Worm (Caenorhabditis elegans) whole organism, L2 larva: Measurements from ENCODE around the gene B0361.4.

Source experiments
- alr-1 ChIP-seq: fragments of 150-350 bp; optimal IDR thresholded peaks from 2 replicates; lab custom pipeline; 2014; ENCODE audit warnings: missing biosample characterization, missing genetic modification characterization
- ama-1 ChIP-seq: fragments of 150-350 bp; optimal IDR thresholded peaks from 2 replicates; lab custom pipeline; 2018; ENCODE audit warnings: inconsistent platforms
- dmd-4 ChIP-seq: sonication (generic microtip); optimal IDR thresholded peaks from 2 replicates; lab custom pipeline; 2017; ENCODE audit warnings: missing biosample characterization, missing genetic modification characterization
- lin-11 ChIP-seq: fragments of 150-350 bp; sonication (generic microtip); optimal IDR thresholded peaks from 2 replicates; lab custom pipeline; 2014; ENCODE audit warnings: missing biosample characterization, missing genetic modification characterization, inconsistent platforms, mixed read lengths
- mdl-1 ChIP-seq, 2 experiments: fragments of 150-350 bp in 1 of 2; sonication (generic microtip) in 1 of 2; optimal IDR thresholded peaks; 2 replicates each; lab custom pipeline; 2017; ENCODE audit warnings: missing biosample characterization in 2 of 2, missing genetic modification characterization in 2 of 2
- nhr-11 ChIP-seq: fragments of 150-350 bp; optimal IDR thresholded peaks from 2 replicates; lab custom pipeline; 2014; ENCODE audit warnings: missing biosample characterization, missing genetic modification characterization
- ztf-1 ChIP-seq: fragments of 200-800 bp; sonication (Bioruptor generic); conservative IDR thresholded peaks from 2 replicates; pipeline ENCODE4 v1.3.6; 2022; ENCODE audit warnings: missing genetic modification characterization, missing compliant biosample characterization

DNA sequence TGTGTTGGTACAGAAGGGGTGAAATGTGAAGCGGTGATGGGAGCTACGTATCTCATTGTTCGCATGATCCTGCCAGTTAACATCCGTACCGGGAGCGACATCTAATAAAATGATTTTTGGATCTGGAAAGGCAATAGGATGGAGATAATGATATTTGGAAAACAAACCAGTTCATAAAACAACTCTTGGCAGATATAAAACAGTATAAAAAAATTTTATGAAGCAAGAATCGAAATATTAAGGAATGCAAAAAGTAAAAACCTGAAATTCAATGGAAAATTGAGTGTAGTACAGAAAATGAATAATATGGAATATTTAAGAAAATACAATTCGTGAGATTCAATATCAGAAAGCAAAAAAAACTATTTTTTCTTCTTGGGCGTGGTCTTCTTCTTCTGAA, 32.2 kb upstream of the B0361.4 start, which contains the start of gene hsp-75:
- no peak for TF ChIP-seq ztf-1 (GFP tag; lab: Robert Waterston, UW)
- TF ChIP-seq dmd-4 (tag; lab: Kevin White, UChicago), result no peak
- no peak for TF ChIP-seq ama-1 (lab: Kevin White, UChicago)
- TF ChIP-seq nhr-11 (tag; lab: Kevin White, UChicago), result no peak
- TF ChIP-seq lin-11 (tag; lab: Kevin White, UChicago), result no peak
- no peak for TF ChIP-seq mdl-1 (tag; optimal IDR thresholded peaks at IDR 0.05; lab: Kevin White, UChicago)
- no peak for TF ChIP-seq alr-1 (tag; lab: Kevin White, UChicago)
